Worm (Caenorhabditis elegans) whole organism, L3 larva: ENCODE data around the gene fbxa-50.

ENCODE experiments used
- daf-12 ChIP-seq: fragments of 150-350 bp; optimal IDR thresholded peaks from 2 replicates; lab custom pipeline; 2014; ENCODE audit warnings: missing biosample characterization, missing genetic modification reagents, missing genetic modification characterization
- nhr-28 ChIP-seq: fragments of 150-350 bp; optimal IDR thresholded peaks from 2 replicates; lab custom pipeline; 2014; ENCODE audit warnings: missing biosample characterization, missing genetic modification characterization
- nhr-76 ChIP-seq: fragments of 150-350 bp; sonication (generic microtip); optimal IDR thresholded peaks from 5 replicates; lab custom pipeline; 2014; ENCODE audit warnings: missing biosample characterization, missing genetic modification characterization
- pqm-1 ChIP-seq: fragments of 150-350 bp; optimal IDR thresholded peaks from 2 replicates; lab custom pipeline; 2017; ENCODE audit warnings: missing biosample characterization, missing genetic modification characterization, inconsistent platforms
- skn-1 ChIP-seq: fragments of 150-350 bp; optimal IDR thresholded peaks from 2 replicates; lab custom pipeline; 2014; ENCODE audit warnings: missing biosample characterization, missing genetic modification characterization
- tbx-2 ChIP-seq: sonication (generic microtip); optimal IDR thresholded peaks from 2 replicates; lab custom pipeline; 2016; ENCODE audit warnings: mild to moderate bottlenecking, missing genetic modification characterization, missing compliant biosample characterization
- unc-62 ChIP-seq: fragments of 150-350 bp; sonication (generic microtip); optimal IDR thresholded peaks from 4 replicates; lab custom pipeline; 2014; ENCODE audit warnings: missing biosample characterization, missing genetic modification reagents, missing genetic modification characterization
- zag-1 ChIP-seq: fragments of 150-350 bp; optimal IDR thresholded peaks from 2 replicates; lab custom pipeline; 2014; ENCODE audit warnings: missing biosample characterization, missing genetic modification characterization

DNA sequence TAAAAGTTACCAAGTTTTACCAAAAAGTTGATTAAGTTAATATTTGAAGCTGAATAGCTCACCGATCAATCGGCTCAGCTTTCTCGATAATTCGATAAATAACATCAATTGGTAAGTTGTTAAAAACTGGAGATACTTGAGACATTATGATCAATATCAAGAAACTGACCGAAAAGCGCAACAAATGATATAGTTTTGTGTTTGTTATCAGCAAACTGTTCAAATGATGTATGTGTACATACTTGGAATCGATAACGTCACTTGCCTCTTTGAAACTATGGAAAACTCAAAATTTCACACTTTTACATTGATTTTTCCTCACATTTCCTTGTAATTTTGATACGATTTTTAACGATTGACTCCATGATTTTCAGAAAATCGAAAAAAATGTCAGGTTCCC, 26.7 kb upstream of the fbxa-50 start, which contains the start of the genes fbxa-80 and fbxa-19:
- no peak for TF ChIP-seq zag-1 (tag; lab: Kevin White, UChicago)
- no peak for TF ChIP-seq nhr-28 (tag; lab: Kevin White, UChicago)
- no peak for TF ChIP-seq unc-62 (GFP tag; lab: Kevin White, UChicago)
- TF ChIP-seq skn-1 (tag; lab: Kevin White, UChicago) = no peak
- no peak for TF ChIP-seq daf-12
- no peak for TF ChIP-seq tbx-2 (tag; lab: Kevin White, UChicago)
- TF ChIP-seq pqm-1 (tag; lab: Kevin White, UChicago) = peak; percentile 23
- TF ChIP-seq nhr-76 = no peak
